Comparison of ENCODE assay signal across 4 fruit fly cellular contexts in genomic region chrX:19106842-19107557, dm6.
TF ChIP-seq lines count a peak whose summit lies in the region.

No protein-coding gene starts in this region.

- TF ChIP-seq CTCF in whole organism, embryonic (GFP tag; optimal IDR thresholded peaks at IDR 0.05; lab: Kevin White, UChicago), result no peak

TF ChIP-seq in whole organism, embryonic, 481 proteins besides CTCF, POLR2A, EP300 and RAD21 (continues in another document):
- TF ChIP-seq aop (GFP tag; IDR thresholded peaks at IDR 0.05; lab: Robert Waterston, UW), result no peak
- TF ChIP-seq CG3847 (GFP tag; IDR thresholded peaks at IDR 0.05; lab: Robert Waterston, UW), result no peak
- no peak for TF ChIP-seq D (optimal IDR thresholded peaks at IDR 0.05; lab: Kevin White, UChicago)
- peak; percentile 4 for TF ChIP-seq D (GFP tag; optimal IDR thresholded peaks at IDR 0.05; lab: Kevin White, UChicago)
- TF ChIP-seq Aef1 (GFP tag; IDR thresholded peaks at IDR 0.05; lab: Robert Waterston, UW), result no peak
- no peak for TF ChIP-seq Dip3 (GFP tag; optimal IDR thresholded peaks at IDR 0.05; lab: Kevin White, UChicago)
- TF ChIP-seq vfl (GFP tag; optimal IDR thresholded peaks at IDR 0.05; lab: Kevin White, UChicago), result no peak
- TF ChIP-seq CG9609 (GFP tag; optimal IDR thresholded peaks at IDR 0.05; lab: Kevin White, UChicago), result no peak
- TF ChIP-seq CG34376 (GFP tag; optimal IDR thresholded peaks at IDR 0.05; lab: Kevin White, UChicago), result no peak
- TF ChIP-seq CG10267 (tag; optimal IDR thresholded peaks at IDR 0.05; lab: Kevin White, UChicago), result no peak
- TF ChIP-seq Xbp1 (GFP tag; optimal IDR thresholded peaks at IDR 0.05; lab: Kevin White, UChicago), result peak; percentile 37
- no peak for TF ChIP-seq Elba2 (GFP tag; optimal IDR thresholded peaks at IDR 0.05; lab: Kevin White, UChicago)
- TF ChIP-seq CG6813 (GFP tag; optimal IDR thresholded peaks at IDR 0.05; lab: Kevin White, UChicago), result peak; percentile 26
- peak; percentile 59 for TF ChIP-seq Oli (tag; optimal IDR thresholded peaks at IDR 0.05; lab: Kevin White, UChicago)
- peak; percentile 62 for TF ChIP-seq phol (tag; optimal IDR thresholded peaks at IDR 0.05; lab: Kevin White, UChicago)
- no peak for TF ChIP-seq CG8089 (GFP tag; optimal IDR thresholded peaks at IDR 0.05; lab: Kevin White, UChicago)
- no peak for TF ChIP-seq gce (GFP tag; IDR thresholded peaks at IDR 0.05; lab: Robert Waterston, UW)
- TF ChIP-seq Myb (GFP tag; optimal IDR thresholded peaks at IDR 0.05; lab: Kevin White, UChicago), result no peak
- no peak for TF ChIP-seq knrl (GFP tag; IDR thresholded peaks at IDR 0.05; lab: Robert Waterston, UW; ENCODE audit: partially characterized antibody)
- no peak for TF ChIP-seq NC2β (GFP tag; optimal IDR thresholded peaks at IDR 0.05; lab: Kevin White, UChicago)
- TF ChIP-seq Dref (GFP tag; IDR thresholded peaks at IDR 0.05; lab: Robert Waterston, UW), result no peak
- no peak for TF ChIP-seq mam (GFP tag; optimal IDR thresholded peaks at IDR 0.05; lab: Kevin White, UChicago)
- no peak for TF ChIP-seq Mad (GFP tag; optimal IDR thresholded peaks at IDR 0.05; lab: Kevin White, UChicago)
- TF ChIP-seq ro (GFP tag; IDR thresholded peaks at IDR 0.05; lab: Robert Waterston, UW), result no peak

TF ChIP-seq in whole organism, prepupa, 60 proteins besides CTCF, POLR2A, EP300 and RAD21 (continues in another document):
- TF ChIP-seq salr (GFP tag; optimal IDR thresholded peaks at IDR 0.05; lab: Kevin White, UChicago) (peak in 1 of 2 experiments; percentile 14), CG7368 (GFP tag; optimal IDR thresholded peaks at IDR 0.05; lab: Kevin White, UChicago) (no peak), CG6276 (GFP tag; optimal IDR thresholded peaks at IDR 0.05; lab: Kevin White, UChicago) (peak; percentile 45), dsx (GFP tag; optimal IDR thresholded peaks at IDR 0.05; lab: Kevin White, UChicago; ENCODE audit: poor library complexity, severe bottlenecking) (peak; percentile 7), CG3919 (GFP tag; optimal IDR thresholded peaks at IDR 0.05; lab: Kevin White, UChicago) (peak; percentile 23), svp (GFP tag; lab: Kevin White, UChicago) (peak; percentile 53), esn (GFP tag; optimal IDR thresholded peaks at IDR 0.05; lab: Kevin White, UChicago) (no peak), Gug (GFP tag; IDR thresholded peaks at IDR 0.05; lab: Robert Waterston, UW) (0 out of 2 replicates have a peak, but pooled peaks have one; percentile 11), lz (GFP tag; optimal IDR thresholded peaks at IDR 0.05; lab: Kevin White, UChicago) (no peak), Smox (GFP tag; optimal IDR thresholded peaks at IDR 0.05; lab: Kevin White, UChicago) (no peak), Sox14 (GFP tag; optimal IDR thresholded peaks at IDR 0.05; lab: Kevin White, UChicago) (peak; percentile 31), CG8319 (GFP tag; optimal IDR thresholded peaks at IDR 0.05; lab: Kevin White, UChicago) (no peak), eg (GFP tag; IDR thresholded peaks at IDR 0.05; lab: Robert Waterston, UW) (peak; percentile 45; the same call in 1 of the 3 replicates), Hr4 (GFP tag; optimal IDR thresholded peaks at IDR 0.05; lab: Kevin White, UChicago) (peak; percentile 4), CG9139 (GFP tag; optimal IDR thresholded peaks at IDR 0.05; lab: Kevin White, UChicago) (no peak), fd85E (GFP tag; optimal IDR thresholded peaks at IDR 0.05; lab: Kevin White, UChicago) (no peak), CG6163 (GFP tag; IDR thresholded peaks at IDR 0.05; lab: Robert Waterston, UW) (no peak), OdsH (GFP tag; optimal IDR thresholded peaks at IDR 0.05; lab: Kevin White, UChicago) (peak; percentile 27), Sox102F (GFP tag; optimal IDR thresholded peaks at IDR 0.05; lab: Kevin White, UChicago) (no peak), acj6 (GFP tag; optimal IDR thresholded peaks at IDR 0.05; lab: Kevin White, UChicago) (no peak), Eip78C (GFP tag; lab: Kevin White, UChicago) (peak; percentile 63), CG3032 (tag; optimal IDR thresholded peaks at IDR 0.05; lab: Kevin White, UChicago) (peak; percentile 13), Blimp-1 (GFP tag; optimal IDR thresholded peaks at IDR 0.05; lab: Kevin White, UChicago) (no peak), fd59A (GFP tag; optimal IDR thresholded peaks at IDR 0.05; lab: Kevin White, UChicago) (peak; percentile 14)

TF ChIP-seq in whole organism, pupa, 21 proteins besides CTCF, POLR2A, EP300 and RAD21:
- TF ChIP-seq CG10348 (GFP tag; IDR thresholded peaks at IDR 0.05; lab: Robert Waterston, UW) (no peak), CG34367 (tag; optimal IDR thresholded peaks at IDR 0.05; lab: Kevin White, UChicago) (peak; percentile 15), D1 (tag; optimal IDR thresholded peaks at IDR 0.05; lab: Kevin White, UChicago) (no peak), CG12605 (GFP tag; IDR thresholded peaks at IDR 0.05; lab: Robert Waterston, UW) (no peak), CG15710 (tag; optimal IDR thresholded peaks at IDR 0.05; lab: Kevin White, UChicago) (peak; percentile 30), CG8159 (tag; optimal IDR thresholded peaks at IDR 0.05; lab: Kevin White, UChicago) (peak; percentile 41), CG9948 (tag; optimal IDR thresholded peaks at IDR 0.05; lab: Kevin White, UChicago) (peak; percentile 41), CG8301 (tag; optimal IDR thresholded peaks at IDR 0.05; lab: Kevin White, UChicago) (peak; percentile 65), CG14655 (GFP tag; optimal IDR thresholded peaks at IDR 0.05; lab: Kevin White, UChicago) (peak; percentile 70), Ets98B (GFP tag; IDR thresholded peaks at IDR 0.05; lab: Robert Waterston, UW) (no peak), CG13204 (GFP tag; optimal IDR thresholded peaks at IDR 0.05; lab: Kevin White, UChicago) (no peak), CG4496 (GFP tag; IDR thresholded peaks at IDR 0.05; lab: Robert Waterston, UW) (no peak), EcR (GFP tag; optimal IDR thresholded peaks at IDR 0.05; lab: Kevin White, UChicago) (no peak), Snoo (tag; optimal IDR thresholded peaks at IDR 0.05; lab: Kevin White, UChicago) (no peak), CG17806 (tag; optimal IDR thresholded peaks at IDR 0.05; lab: Kevin White, UChicago) (no peak), fd96Ca (GFP tag; IDR thresholded peaks at IDR 0.05; lab: Robert Waterston, UW) (peak; percentile 50; the same call in 1 of the 3 replicates), CG32121 (GFP tag; IDR thresholded peaks at IDR 0.05; lab: Robert Waterston, UW) (no peak), gl (tag; optimal IDR thresholded peaks at IDR 0.05; lab: Kevin White, UChicago) (no peak), Pif1A (GFP tag; optimal IDR thresholded peaks at IDR 0.05; lab: Kevin White, UChicago) (peak; percentile 9), Pif1B (GFP tag; optimal IDR thresholded peaks at IDR 0.05; lab: Kevin White, UChicago) (no peak), rn (GFP tag; IDR thresholded peaks at IDR 0.05; lab: Robert Waterston, UW) (peak; percentile 9; the same call in 1 of the 2 replicates)

TF ChIP-seq in whole organism, wandering third instar larva, 38 proteins besides CTCF, POLR2A, EP300 and RAD21:
- TF ChIP-seq Hr78 (GFP tag; optimal IDR thresholded peaks at IDR 0.05; lab: Kevin White, UChicago) (no peak), Dfd (GFP tag; optimal IDR thresholded peaks at IDR 0.05; lab: Kevin White, UChicago) (peak; percentile 71)

Comparison
In these comparisons a context has a peak if more than half of its experiments do, and no peak if none do; other contexts are left out.
1. Of the 7 proteins assayed by ChIP-seq in both whole organism, embryonic and whole organism, prepupa: peak only in whole organism, embryonic: Blimp-1, CG6854 and Sox102F; only in whole organism, prepupa: none; in both: Gug; in neither: 3.